Worm (Caenorhabditis elegans) whole organism, L4 larva: ENCODE data around the gene Y62F5A.12.
"Not testable (repeated sequence)": the region's sequence is repeated elsewhere in the genome, so short reads cannot be mapped to it uniquely, and the experiment has no call there.

ENCODE experiments used
- D1046.2 ChIP-seq: fragments of 200-800 bp; sonication (Bioruptor generic); IDR thresholded peaks from 2 replicates; pipeline ENCODE4 v1.3.6; 2022; ENCODE audit warnings: missing genetic modification characterization, missing compliant biosample characterization
- Y105C5A.15 ChIP-seq: fragments of 200-800 bp; sonication (Bioruptor generic); IDR thresholded peaks from 2 replicates; pipeline ENCODE4 v1.3.6; 2022; ENCODE audit warnings: missing genetic modification characterization, missing compliant biosample characterization
- Y75B8A.6 ChIP-seq: fragments of 200-800 bp; sonication (Bioruptor generic); IDR thresholded peaks from 2 replicates; pipeline ENCODE4 v1.3.6; 2022; ENCODE audit warnings: missing genetic modification reagents, missing genetic modification characterization, missing compliant biosample characterization
- aha-1 ChIP-seq: fragments of 150-350 bp; peaks from one replicate; lab custom pipeline; 2014; ENCODE audit warnings: missing biosample characterization, missing genetic modification characterization
- ama-1 ChIP-seq: fragments of 150-350 bp; optimal IDR thresholded peaks from 2 replicates; lab custom pipeline; 2014; ENCODE audit warnings: inconsistent platforms, mixed read lengths
- ceh-82 ChIP-seq: sonication (generic microtip); optimal IDR thresholded peaks from 2 replicates; lab custom pipeline; 2017; ENCODE audit warnings: missing biosample characterization, missing genetic modification characterization
- daf-16 ChIP-seq, 3 experiments: sonication (generic microtip); optimal IDR thresholded peaks; 2 replicates each; lab custom pipeline; 2016 to 2017; ENCODE audit warnings: missing genetic modification characterization in 3 of 3, missing genetic modification reagents in 3 of 3, mild to moderate bottlenecking in 2 of 3, missing compliant biosample characterization in 2 of 3, missing biosample characterization in 1 of 3, moderate library complexity in 1 of 3
- dmd-8 ChIP-seq: fragments of 200-800 bp; sonication (Bioruptor generic); IDR thresholded peaks from 2 replicates; pipeline ENCODE4 v1.3.6; 2022; ENCODE audit warnings: missing genetic modification characterization, missing compliant biosample characterization
- dmd-9 ChIP-seq: fragments of 200-800 bp; sonication (Bioruptor generic); IDR thresholded peaks from 2 replicates; pipeline ENCODE4 v1.3.6; 2022; ENCODE audit warnings: missing genetic modification reagents, missing genetic modification characterization, missing compliant biosample characterization
- dpl-1 ChIP-seq: fragments of 150-350 bp; optimal IDR thresholded peaks from 2 replicates; lab custom pipeline; 2014; ENCODE audit warnings: missing biosample characterization, missing genetic modification reagents, missing genetic modification characterization
- dve-1 ChIP-seq: sonication (generic microtip); optimal IDR thresholded peaks from 2 replicates; lab custom pipeline; 2017; ENCODE audit warnings: antibody characterized with exemption, mild to moderate bottlenecking, missing genetic modification characterization, missing compliant biosample characterization; ENCODE audit not compliant: insufficient read depth
- egl-43 ChIP-seq: fragments of 200-800 bp; sonication (Bioruptor generic); IDR thresholded peaks from 2 replicates; pipeline ENCODE4 v1.3.6; 2022; ENCODE audit warnings: missing genetic modification reagents, missing genetic modification characterization, missing compliant biosample characterization
- fkh-10 ChIP-seq: fragments of 150-350 bp; optimal IDR thresholded peaks from 2 replicates; lab custom pipeline; 2014; ENCODE audit warnings: missing biosample characterization, missing genetic modification reagents, missing genetic modification characterization
- hlh-30 ChIP-seq: sonication (generic microtip); optimal IDR thresholded peaks from 2 replicates; lab custom pipeline; 2017; ENCODE audit warnings: antibody characterized with exemption, mild to moderate bottlenecking, missing genetic modification characterization, missing compliant biosample characterization; ENCODE audit not compliant: insufficient read depth
- hmg-1.1 ChIP-seq: fragments of 200-800 bp; sonication (Bioruptor generic); IDR thresholded peaks from 2 replicates; pipeline ENCODE4 v1.3.6; 2022; ENCODE audit warnings: missing genetic modification reagents, missing genetic modification characterization, missing compliant biosample characterization
- lim-7 ChIP-seq: fragments of 200-800 bp; sonication (Bioruptor generic); IDR thresholded peaks from 2 replicates; pipeline ENCODE4 v1.3.6; 2022; ENCODE audit warnings: missing genetic modification characterization, missing compliant biosample characterization
- lin-13 ChIP-seq: fragments of 150-350 bp; optimal IDR thresholded peaks from 2 replicates; lab custom pipeline; 2014; ENCODE audit warnings: missing biosample characterization, missing genetic modification reagents, missing genetic modification characterization
- lin-15B ChIP-seq: fragments of 150-350 bp; sonication (generic microtip); optimal IDR thresholded peaks from 3 replicates; lab custom pipeline; 2014; ENCODE audit warnings: missing biosample characterization, missing genetic modification characterization
- lin-38 ChIP-seq: fragments of 200-800 bp; sonication (Bioruptor generic); IDR thresholded peaks from 2 replicates; pipeline ENCODE4 v1.3.6; 2022; ENCODE audit warnings: missing genetic modification reagents, missing genetic modification characterization, missing compliant biosample characterization
- lin-39 ChIP-seq: fragments of 150-350 bp; optimal IDR thresholded peaks from 2 replicates; lab custom pipeline; 2014; ENCODE audit warnings: missing biosample characterization, missing genetic modification reagents, missing genetic modification characterization
- lir-3 ChIP-seq: sonication (generic microtip); optimal IDR thresholded peaks from 2 replicates; lab custom pipeline; 2016; ENCODE audit warnings: mild to moderate bottlenecking, missing genetic modification characterization, missing compliant biosample characterization
- mdt-29 ChIP-seq: fragments of 200-800 bp; sonication (Bioruptor generic); IDR thresholded peaks from 2 replicates; pipeline ENCODE4 v1.3.6; 2022; ENCODE audit warnings: missing genetic modification reagents, missing genetic modification characterization, missing compliant biosample characterization
- mep-1 ChIP-seq: fragments of 150-350 bp; sonication (generic microtip); optimal IDR thresholded peaks from 3 replicates; lab custom pipeline; 2014; ENCODE audit warnings: missing biosample characterization, missing genetic modification characterization
- mes-2 ChIP-seq: sonication (generic microtip); optimal IDR thresholded peaks from 2 replicates; lab custom pipeline; 2016; ENCODE audit warnings: missing genotype, mild to moderate bottlenecking, missing genetic modification characterization, missing compliant biosample characterization; ENCODE audit not compliant: poor library complexity, severe bottlenecking
- nhr-28 ChIP-seq: fragments of 150-350 bp; optimal IDR thresholded peaks from 2 replicates; lab custom pipeline; 2014; ENCODE audit warnings: missing biosample characterization, missing genetic modification characterization
- nhr-42 ChIP-seq: fragments of 200-800 bp; sonication (Bioruptor generic); IDR thresholded peaks from 2 replicates; pipeline ENCODE4 v1.3.6; 2022; ENCODE audit warnings: missing genetic modification characterization, missing compliant biosample characterization
- nhr-48 ChIP-seq: sonication (generic microtip); optimal IDR thresholded peaks from 2 replicates; lab custom pipeline; 2016; ENCODE audit warnings: mild to moderate bottlenecking, missing genetic modification characterization, missing compliant biosample characterization
- nhr-77 ChIP-seq: fragments of 150-350 bp; optimal IDR thresholded peaks from 2 replicates; lab custom pipeline; 2014; ENCODE audit warnings: missing biosample characterization, missing genetic modification characterization
- pha-4 ChIP-seq, 2 experiments: fragments of 150-350 bp in 1 of 2; fragments of 200-800 bp in 1 of 2; sonication (Bioruptor generic) in 1 of 2; IDR thresholded peaks in 1 of 2; optimal IDR thresholded peaks in 1 of 2; 2 replicates each; pipeline versions ENCODE4 v1.3.6 to Lab custom; 2014 to 2022; ENCODE audit warnings: missing genetic modification characterization in 2 of 2, missing genetic modification reagents in 2 of 2, missing biosample characterization in 1 of 2, missing compliant biosample characterization in 1 of 2
- php-3 ChIP-seq: fragments of 200-800 bp; sonication (Bioruptor generic); IDR thresholded peaks from 2 replicates; pipeline ENCODE4 v1.3.6; 2022; ENCODE audit warnings: missing genetic modification reagents, missing genetic modification characterization, missing compliant biosample characterization
- pqm-1 ChIP-seq: sonication (generic microtip); optimal IDR thresholded peaks from 2 replicates; lab custom pipeline; 2017; ENCODE audit warnings: missing biosample characterization, missing genetic modification characterization
- set-16 ChIP-seq: fragments of 200-800 bp; sonication (Bioruptor generic); IDR thresholded peaks from 2 replicates; pipeline ENCODE4 v1.3.6; 2022; ENCODE audit warnings: missing genetic modification reagents, missing genetic modification characterization, missing compliant biosample characterization
- skn-1 ChIP-seq: fragments of 150-350 bp; optimal IDR thresholded peaks from 2 replicates; lab custom pipeline; 2014; ENCODE audit warnings: missing biosample characterization, missing genetic modification characterization
- spr-1 ChIP-seq: sonication (generic microtip); optimal IDR thresholded peaks from 2 replicates; lab custom pipeline; 2016; ENCODE audit warnings: mild to moderate bottlenecking, missing genetic modification characterization, missing compliant biosample characterization
- spr-3 ChIP-seq: fragments of 200-800 bp; sonication (Bioruptor generic); optimal IDR thresholded peaks from 2 replicates; lab custom pipeline; 2018; ENCODE audit warnings: mild to moderate bottlenecking, missing genetic modification characterization, missing compliant biosample characterization
- tag-97 ChIP-seq: fragments of 200-800 bp; sonication (Bioruptor generic); IDR thresholded peaks from 2 replicates; pipeline ENCODE4 v1.3.6; 2022; ENCODE audit warnings: missing genetic modification characterization, missing compliant biosample characterization
- tra-1 ChIP-seq: fragments of 200-800 bp; sonication (Bioruptor generic); IDR thresholded peaks from 2 replicates; pipeline ENCODE4 v1.3.6; 2022; ENCODE audit warnings: missing genetic modification reagents, missing genetic modification characterization, missing compliant biosample characterization
- unc-62 ChIP-seq, 3 experiments: fragments of 150-350 bp in 1 of 3; sonication (generic microtip); optimal IDR thresholded peaks in 2 of 3; peaks in 1 of 3; 1 replicate in 1 of 3; 2 replicates in 2 of 3; lab custom pipeline; 2014 to 2017; ENCODE audit warnings: missing biosample characterization in 3 of 3, missing genetic modification characterization in 3 of 3, missing genetic modification reagents in 3 of 3, missing genotype in 1 of 3
- vab-7 ChIP-seq: fragments of 200-800 bp; sonication (Bioruptor generic); IDR thresholded peaks from 2 replicates; pipeline ENCODE4 v1.3.6; 2022; ENCODE audit warnings: missing genetic modification reagents, missing genetic modification characterization, missing compliant biosample characterization

Y62F5A.12 gene

DNA sequence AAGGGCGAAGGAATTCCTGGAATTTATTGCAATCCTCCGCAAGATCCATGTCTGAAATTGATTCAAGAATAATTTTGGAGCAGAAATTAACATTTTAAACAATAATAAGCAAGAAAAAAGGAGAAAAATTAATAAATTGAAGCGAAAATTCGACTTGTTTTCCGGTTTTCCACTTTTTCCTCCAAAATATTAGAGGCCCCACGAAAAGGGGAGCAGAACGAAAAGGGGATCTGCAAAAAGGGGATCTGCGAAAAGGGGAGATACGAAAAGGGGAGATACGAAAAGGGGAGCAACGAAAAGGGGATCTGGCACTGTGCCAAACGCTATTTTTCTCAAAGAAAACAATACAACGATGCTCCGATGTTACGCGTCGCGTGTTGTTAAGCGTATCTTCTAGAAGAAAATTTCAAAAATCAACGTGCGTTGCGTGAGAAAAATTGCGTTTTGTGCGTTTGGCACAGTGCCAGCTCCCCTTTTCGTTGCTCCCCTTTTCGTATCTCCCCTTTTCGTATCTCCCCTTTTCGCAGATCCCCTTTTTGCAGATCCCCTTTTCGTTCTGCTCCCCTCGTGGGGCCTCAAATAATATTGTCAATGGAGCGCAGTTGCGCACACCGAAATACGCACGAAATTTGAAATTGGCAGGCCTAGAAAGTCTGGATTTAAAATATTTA lies at the start of gene Y62F5A.12 (continued):
- TF ChIP-seq nhr-48 (tag; lab: Kevin White, UChicago) (peak; percentile 55), lir-3 (tag; lab: Kevin White, UChicago) (peak; percentile 44), tra-1 (GFP tag; lab: Robert Waterston, UW) (peak; percentile 95), lin-15B (tag; lab: Kevin White, UChicago) (peak; percentile 39), unc-62 (GFP tag; optimal IDR thresholded peaks at IDR 0.05 in 1 of 2; lab: Kevin White, UChicago) (peak in 1 of 2 experiments; percentile 66), mep-1 (peak; percentile 85), dmd-9 (peak; percentile 98), daf-16 (GFP tag; optimal IDR thresholded peaks at IDR 0.05; lab: Kevin White, UChicago) (peak in 1 of 2 experiments; percentile 68), hmg-1.1 (GFP tag; lab: Robert Waterston, UW) (peak; percentile 93), nhr-42 (GFP tag; lab: Robert Waterston, UW) (peak; percentile 94; the same call in 1 of the 2 replicates), aha-1 (tag; lab: Kevin White, UChicago) (peak; percentile 99), Y75B8A.6 (GFP tag; lab: Robert Waterston, UW) (0 out of 2 replicates have a peak, but pooled peaks have one; percentile 80), nhr-77 (peak; percentile 81), lim-7 (GFP tag; lab: Robert Waterston, UW) (peak; percentile 82), hlh-30 (peak; percentile 67), set-16 (GFP tag; lab: Robert Waterston, UW) (peak; percentile 67)
- not testable (repeated sequence) for TF ChIP-seq unc-62, daf-16 (tag; optimal IDR thresholded peaks at IDR 0.05; lab: Kevin White, UChicago)
- TF ChIP-seq, all 104 proteins: peak for 63; not testable (repeated sequence) for 41

DNA sequence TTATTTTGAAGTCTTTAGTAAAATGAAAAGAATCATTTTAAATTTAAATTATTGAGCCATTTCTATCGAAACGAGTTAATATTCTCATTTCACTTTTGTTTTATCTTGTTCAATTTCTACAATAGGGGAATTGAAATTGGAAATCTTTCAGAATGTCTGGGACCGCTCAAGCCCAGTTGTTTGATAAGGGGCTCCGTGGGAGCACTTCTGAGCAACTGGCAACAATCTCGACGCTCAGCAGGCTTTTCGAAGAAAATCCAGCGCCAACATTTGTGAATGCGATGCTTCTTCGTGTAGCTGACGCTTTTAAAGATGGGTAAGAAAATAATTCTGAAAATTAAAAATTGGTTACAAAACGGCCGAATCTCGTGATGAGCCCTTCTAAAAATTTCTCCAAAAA lies 48.4 kb upstream of the Y62F5A.12 start, which contains the start of gene ints-7:
Gene ints-7, plus strand, starts transcription at position 152 of the 400 bp plus-strand sequence.
- peak; percentile 30; the same call in 1 of the 2 replicates for TF ChIP-seq lin-38 (GFP tag; lab: Robert Waterston, UW)
- TF ChIP-seq D1046.2: no peak
- TF ChIP-seq, all 104 proteins: peak for 1

ce11 chrII:11578327-11578726 lies 44.0 kb upstream of the Y62F5A.12 start, which contains the start of gene smc-6:
Gene smc-6, plus strand, starts transcription at chrII:11578716.
- peak; percentile 65 for TF ChIP-seq dpl-1 (GFP tag; lab: Kevin White, UChicago)
- TF ChIP-seq nhr-28 (tag; lab: Kevin White, UChicago): peak; percentile 13
- TF ChIP-seq skn-1 (tag; lab: Kevin White, UChicago): no peak
- TF ChIP-seq fkh-10 (GFP tag; lab: Kevin White, UChicago): peak; percentile 18
- peak; percentile 83 for TF ChIP-seq mes-2 (tag; lab: Kevin White, UChicago)
- TF ChIP-seq hmg-1.1 (GFP tag; lab: Robert Waterston, UW): peak; percentile 40; the same call in 1 of the 2 replicates
- TF ChIP-seq pqm-1 (tag; lab: Kevin White, UChicago): no peak
- TF ChIP-seq egl-43 (GFP tag; lab: Robert Waterston, UW): no peak
- no peak for TF ChIP-seq pha-4 (GFP tag; IDR thresholded peaks at IDR 0.05; lab: Robert Waterston, UW)
- peak; percentile 47 for TF ChIP-seq pha-4 (tag; optimal IDR thresholded peaks at IDR 0.05; lab: Kevin White, UChicago)
- no peak for TF ChIP-seq spr-3 (GFP tag; lab: Kevin White, UChicago)
- TF ChIP-seq ama-1 (lab: Kevin White, UChicago): no peak
- TF ChIP-seq Y105C5A.15 (GFP tag; lab: Robert Waterston, UW): no peak
- TF ChIP-seq daf-16 (GFP tag; optimal IDR thresholded peaks at IDR 0.05; lab: Kevin White, UChicago): no peak
- peak; percentile 16 for TF ChIP-seq daf-16 (tag; optimal IDR thresholded peaks at IDR 0.05; lab: Kevin White, UChicago)
- no peak for TF ChIP-seq php-3 (GFP tag; lab: Robert Waterston, UW)
- no peak for TF ChIP-seq spr-1 (tag; lab: Kevin White, UChicago)
- TF ChIP-seq ceh-82 (tag; lab: Kevin White, UChicago): no peak
- no peak for TF ChIP-seq dmd-8 (GFP tag; lab: Robert Waterston, UW)
- TF ChIP-seq vab-7: no peak
- TF ChIP-seq dve-1 (tag; lab: Kevin White, UChicago): peak; percentile 27
- no peak for TF ChIP-seq nhr-77
- TF ChIP-seq mdt-29: no peak
- TF ChIP-seq lin-13 (GFP tag; lab: Kevin White, UChicago): no peak
- TF ChIP-seq tag-97 (GFP tag; lab: Robert Waterston, UW): no peak
- TF ChIP-seq aha-1 (tag; lab: Kevin White, UChicago): peak; percentile 56
- no peak for TF ChIP-seq nhr-42 (GFP tag; lab: Robert Waterston, UW)
- no peak for TF ChIP-seq lin-39 (tag; lab: Kevin White, UChicago)
